Fruit fly (Drosophila melanogaster): ENCODE measurements around the gene CG12689.
A peak's percentile ranks its signal among the peaks of the same experiment; 100 is the strongest.

Gene CG12689

dm6 chrX:7604503-7604969 lies 18.6 kb upstream of the CG12689 start (continued):
- TF ChIP-seq CG6254 (GFP tag; optimal IDR thresholded peaks at IDR 0.05) (no peak), CG17359 (tag; optimal IDR thresholded peaks at IDR 0.05) (no peak), nerfin-2 (GFP tag; IDR thresholded peaks at IDR 0.05; ENCODE audit: partially characterized antibody) (peak; percentile 26; the same call in 1 of the 2 replicates), bcd (GFP tag; optimal IDR thresholded peaks at IDR 0.05) (no peak), Mad (GFP tag; optimal IDR thresholded peaks at IDR 0.05) (no peak), CG7786 (GFP tag; optimal IDR thresholded peaks at IDR 0.05) (no peak), CG7372 (GFP tag; IDR thresholded peaks at IDR 0.05) (no peak), kni (GFP tag; optimal IDR thresholded peaks at IDR 0.05) (no peak), Atf6 (GFP tag; IDR thresholded peaks at IDR 0.05) (no peak), stwl (tag; optimal IDR thresholded peaks at IDR 0.05) (no peak), CG31224 (GFP tag; IDR thresholded peaks at IDR 0.05) (no peak), chinmo (GFP tag; IDR thresholded peaks at IDR 0.05; ENCODE audit: partially characterized antibody) (peak; percentile 92), fd64A (GFP tag; optimal IDR thresholded peaks at IDR 0.05) (no peak), CG12219 (GFP tag; optimal IDR thresholded peaks at IDR 0.05) (no peak), tx (GFP tag; optimal IDR thresholded peaks at IDR 0.05) (no peak), Elba2 (GFP tag; optimal IDR thresholded peaks at IDR 0.05) (no peak), dmrt11E (tag; optimal IDR thresholded peaks at IDR 0.05) (no peak), CG7987 (GFP tag; optimal IDR thresholded peaks at IDR 0.05) (no peak), odd (GFP tag; optimal IDR thresholded peaks at IDR 0.05) (no peak), CG3163 (GFP tag; optimal IDR thresholded peaks at IDR 0.05) (peak; percentile 27), CG14014 (GFP tag; IDR thresholded peaks at IDR 0.05) (no peak), CG15601 (tag; optimal IDR thresholded peaks at IDR 0.05) (no peak), gcm (GFP tag; optimal IDR thresholded peaks at IDR 0.05) (peak; percentile 9), CG30403 (GFP tag; optimal IDR thresholded peaks at IDR 0.05) (no peak), CG7556 (GFP tag; optimal IDR thresholded peaks at IDR 0.05) (no peak), CG10321 (GFP tag; IDR thresholded peaks at IDR 0.05) (peak; percentile 79), so (GFP tag; IDR thresholded peaks at IDR 0.05) (no peak), pb (GFP tag; optimal IDR thresholded peaks at IDR 0.05) (no peak), Doc3 (GFP tag; IDR thresholded peaks at IDR 0.05; ENCODE audit: partially characterized antibody) (no peak), CG2202 (tag; optimal IDR thresholded peaks at IDR 0.05) (no peak), zf30C (GFP tag; optimal IDR thresholded peaks at IDR 0.05) (peak; percentile 20), CG14860 (GFP tag; IDR thresholded peaks at IDR 0.05; ENCODE audit: partially characterized antibody) (no peak), sd (tag; optimal IDR thresholded peaks at IDR 0.05) (peak; percentile 78), Mrtf (GFP tag; IDR thresholded peaks at IDR 0.05) (no peak), aop (GFP tag; IDR thresholded peaks at IDR 0.05) (no peak), CG5953 (GFP tag; IDR thresholded peaks at IDR 0.05) (no peak), Ets65A (GFP tag) (no peak), CG12769 (tag; optimal IDR thresholded peaks at IDR 0.05) (no peak), CG4360 (GFP tag; IDR thresholded peaks at IDR 0.05) (peak; percentile 93), HLH3B (GFP tag; IDR thresholded peaks at IDR 0.05) (no peak), jigr1 (GFP tag; IDR thresholded peaks at IDR 0.05) (no peak), bowl (GFP tag; IDR thresholded peaks at IDR 0.05) (no peak), gem (tag; optimal IDR thresholded peaks at IDR 0.05) (no peak), CG10431 (GFP tag; optimal IDR thresholded peaks at IDR 0.05) (no peak), NK7.1 (GFP tag; optimal IDR thresholded peaks at IDR 0.05) (no peak), esg (GFP tag; conservative IDR thresholded peaks at IDR 0.05) (no peak), trem (tag; optimal IDR thresholded peaks at IDR 0.05) (no peak), Side (GFP tag; optimal IDR thresholded peaks at IDR 0.05) (no peak), Aef1 (GFP tag; IDR thresholded peaks at IDR 0.05) (no peak), pros (GFP tag; optimal IDR thresholded peaks at IDR 0.05) (peak; percentile 21), tin (GFP tag; optimal IDR thresholded peaks at IDR 0.05) (no peak), nom (GFP tag; optimal IDR thresholded peaks at IDR 0.05) (peak; percentile 98)
